Worm (Caenorhabditis elegans): ENCODE measurements around the gene ubq-1.

The ubq-1 gene

ce11 chrIII:5919799-5920387 lies 20.2 kb upstream of the ubq-1 start, which contains the start of the genes tdo-2 and C28H8.2:
Gene tdo-2 (minus strand): TSS chrIII:5919955.
Gene C28H8.2 (plus strand): TSS chrIII:5920322.
- TF ChIP-seq egl-27 (tag; optimal IDR thresholded peaks at IDR 0.05) (peak; percentile 69), zag-1 (tag; optimal IDR thresholded peaks at IDR 0.05) (no peak), ama-1 (optimal IDR thresholded peaks at IDR 0.05) (no peak), mdl-1 (tag; optimal IDR thresholded peaks at IDR 0.05) (peak in 1 of 2 experiments; percentile 75), ztf-11 (tag; optimal IDR thresholded peaks at IDR 0.05) (no peak), mab-5 (tag; optimal IDR thresholded peaks at IDR 0.05) (peak; percentile 20), F13H6.1 (tag; optimal IDR thresholded peaks at IDR 0.05) (peak; percentile 14), ceh-16 (tag; optimal IDR thresholded peaks at IDR 0.05) (no peak), fos-1 (tag; optimal IDR thresholded peaks at IDR 0.05) (peak; percentile 12), blmp-1 (tag; optimal IDR thresholded peaks at IDR 0.05; ENCODE audit: insufficient read depth) (peak; percentile 80), nhr-21 (tag; optimal IDR thresholded peaks at IDR 0.05) (peak; percentile 92), unc-39 (tag; optimal IDR thresholded peaks at IDR 0.05) (no peak), nhr-10 (tag; optimal IDR thresholded peaks at IDR 0.05) (no peak), alr-1 (tag; optimal IDR thresholded peaks at IDR 0.05) (peak; percentile 16), nhr-25 (tag; optimal IDR thresholded peaks at IDR 0.05) (peak; percentile 94), gmeb-1 (tag; optimal IDR thresholded peaks at IDR 0.05) (peak; percentile 55), nhr-23 (tag; optimal IDR thresholded peaks at IDR 0.05) (no peak), C34F6.9 (tag; optimal IDR thresholded peaks at IDR 0.05) (peak; percentile 8), nhr-6 (tag; optimal IDR thresholded peaks at IDR 0.05) (peak; percentile 37), Y55F3AM.14 (GFP tag; optimal IDR thresholded peaks at IDR 0.05) (peak; percentile 25), nhr-129 (tag; optimal IDR thresholded peaks at IDR 0.05) (peak; percentile 50), lsy-2 (tag; optimal IDR thresholded peaks at IDR 0.05) (peak in 1 of 2 experiments; percentile 55), sma-9 (GFP tag; optimal IDR thresholded peaks at IDR 0.05) (peak; percentile 90), sma-9 (tag; optimal IDR thresholded peaks at IDR 0.05) (no peak), crh-2 (tag; optimal IDR thresholded peaks at IDR 0.05) (peak; percentile 56), sma-3 (GFP tag; optimal IDR thresholded peaks at IDR 0.05) (peak; percentile 92), unc-55 (GFP tag; optimal IDR thresholded peaks at IDR 0.05) (no peak), ztf-4 (tag; optimal IDR thresholded peaks at IDR 0.05) (peak; percentile 28), lin-11 (tag; optimal IDR thresholded peaks at IDR 0.05) (no peak)

- TF ChIP-seq skn-1 (tag; optimal IDR thresholded peaks at IDR 0.05) = no peak
- TF ChIP-seq ceh-16 (tag; optimal IDR thresholded peaks at IDR 0.05) = no peak
- no peak for TF ChIP-seq elt-1 (tag; optimal IDR thresholded peaks at IDR 0.05)
- TF ChIP-seq sma-9 (GFP tag; optimal IDR thresholded peaks at IDR 0.05) = peak; percentile 84
- TF ChIP-seq sma-9 (tag; optimal IDR thresholded peaks at IDR 0.05) = no peak
- no peak for TF ChIP-seq nhr-237 (tag; optimal IDR thresholded peaks at IDR 0.05)
- peak; percentile 38 for TF ChIP-seq crh-2 (tag; optimal IDR thresholded peaks at IDR 0.05)
- no peak for TF ChIP-seq ztf-11 (tag; optimal IDR thresholded peaks at IDR 0.05)
- TF ChIP-seq dmd-4 (tag; optimal IDR thresholded peaks at IDR 0.05) = no peak
- TF ChIP-seq lin-11 (tag; optimal IDR thresholded peaks at IDR 0.05) = no peak
- peak; percentile 92 for TF ChIP-seq nhr-21 (tag; optimal IDR thresholded peaks at IDR 0.05)
- TF ChIP-seq sma-3 (GFP tag; optimal IDR thresholded peaks at IDR 0.05) = peak; percentile 72
- TF ChIP-seq fos-1 (tag; optimal IDR thresholded peaks at IDR 0.05) = peak; percentile 25
- TF ChIP-seq nhr-25 (tag; optimal IDR thresholded peaks at IDR 0.05) = peak; percentile 71
- TF ChIP-seq unc-62 (GFP tag; optimal IDR thresholded peaks at IDR 0.05) = no peak
- TF ChIP-seq blmp-1 (tag; optimal IDR thresholded peaks at IDR 0.05; ENCODE audit: insufficient read depth) = peak; percentile 66
- no peak for TF ChIP-seq mab-5 (tag; optimal IDR thresholded peaks at IDR 0.05)
- TF ChIP-seq ztf-1 (GFP tag; conservative IDR thresholded peaks at IDR 0.05) = no peak
- no peak for TF ChIP-seq unc-55 (GFP tag; optimal IDR thresholded peaks at IDR 0.05)
- TF ChIP-seq mdl-1 (tag; optimal IDR thresholded peaks at IDR 0.05) = peak in 1 of 2 experiments; percentile 45
- TF ChIP-seq gmeb-1 (tag; optimal IDR thresholded peaks at IDR 0.05) = peak; percentile 41
- TF ChIP-seq nhr-129 (tag; optimal IDR thresholded peaks at IDR 0.05) = peak; percentile 21
- no peak for TF ChIP-seq peb-1 (tag; optimal IDR thresholded peaks at IDR 0.05)
- TF ChIP-seq Y55F3AM.14 (GFP tag; optimal IDR thresholded peaks at IDR 0.05) = no peak
- no peak for TF ChIP-seq nhr-6 (tag; optimal IDR thresholded peaks at IDR 0.05)
- no peak for TF ChIP-seq lin-39 (tag; optimal IDR thresholded peaks at IDR 0.05)
- TF ChIP-seq nhr-11 (tag; optimal IDR thresholded peaks at IDR 0.05) = no peak
- peak in 1 of 2 experiments; percentile 33 for TF ChIP-seq lsy-2 (tag; optimal IDR thresholded peaks at IDR 0.05)
- no peak for TF ChIP-seq snpc-4 (tag; optimal IDR thresholded peaks at IDR 0.05)
Measured at ce11 chrIII:5921067-5921678, 18.9 kb upstream of the ubq-1 start.
